Fruit fly (Drosophila melanogaster) whole organism, wandering third instar larva: ENCODE results near the gene Tmx3.

Experiments
- Dif ChIP-seq: fragments of 200-275, 200-300 bp; sonication (Bioruptor generic); optimal IDR thresholded peaks from 2 replicates; lab custom pipeline; 2018; ENCODE audit warnings: missing biosample characterization, missing genetic modification characterization; ENCODE audit not compliant: partially characterized antibody
- GATAd ChIP-seq: sonication (Bioruptor generic); optimal IDR thresholded peaks from 2 replicates; lab custom pipeline; 2016; ENCODE audit warnings: missing biosample characterization, missing genetic modification characterization
- Hr78 ChIP-seq: fragments of >200 bp; optimal IDR thresholded peaks from 2 replicates; lab custom pipeline; 2017; ENCODE audit warnings: missing biosample characterization, missing genetic modification characterization
- Jra ChIP-seq: sonication (Bioruptor generic); optimal IDR thresholded peaks from 2 replicates; lab custom pipeline; 2016; ENCODE audit warnings: missing biosample characterization, missing genetic modification characterization
- OdsH ChIP-seq: fragments of 200-800 bp; sonication (Bioruptor generic); optimal IDR thresholded peaks from 2 replicates; lab custom pipeline; 2016; ENCODE audit warnings: missing biosample characterization, mild to moderate bottlenecking, missing genetic modification characterization
- dl ChIP-seq, 2 experiments: fragments of 175-275, 200-275 bp in 1 of 2; fragments of 200-275 bp in 1 of 2; sonication (Bioruptor generic); optimal IDR thresholded peaks; lab custom pipeline; 2018; ENCODE audit warnings: mild to moderate bottlenecking in 2 of 2, missing biosample characterization in 2 of 2, missing genetic modification characterization in 2 of 2, moderate library complexity in 2 of 2; ENCODE audit not compliant: partially characterized antibody in 2 of 2, insufficient read depth in 1 of 2
- ey ChIP-seq: fragments of 200-800 bp; sonication (Bioruptor generic); optimal IDR thresholded peaks from 2 replicates; lab custom pipeline; 2016; ENCODE audit warnings: missing biosample characterization, missing genetic modification characterization
- fru ChIP-seq: fragments of 200-800 bp; sonication (Bioruptor generic); optimal IDR thresholded peaks from 3 replicates; lab custom pipeline; 2016; ENCODE audit warnings: missing biosample characterization, mild to moderate bottlenecking, missing genetic modification characterization
- pan ChIP-seq: fragments of >200 bp; optimal IDR thresholded peaks from 2 replicates; lab custom pipeline; 2017
- psq ChIP-seq: fragments of 200-800 bp; sonication (Bioruptor generic); optimal IDR thresholded peaks from 3 replicates; lab custom pipeline; 2017; ENCODE audit warnings: missing biosample characterization, mild to moderate bottlenecking, missing genetic modification characterization, moderate library complexity
- tai ChIP-seq: sonication (Bioruptor generic); optimal IDR thresholded peaks from 2 replicates; lab custom pipeline; 2016; ENCODE audit warnings: missing biosample characterization, missing genetic modification characterization

DNA sequence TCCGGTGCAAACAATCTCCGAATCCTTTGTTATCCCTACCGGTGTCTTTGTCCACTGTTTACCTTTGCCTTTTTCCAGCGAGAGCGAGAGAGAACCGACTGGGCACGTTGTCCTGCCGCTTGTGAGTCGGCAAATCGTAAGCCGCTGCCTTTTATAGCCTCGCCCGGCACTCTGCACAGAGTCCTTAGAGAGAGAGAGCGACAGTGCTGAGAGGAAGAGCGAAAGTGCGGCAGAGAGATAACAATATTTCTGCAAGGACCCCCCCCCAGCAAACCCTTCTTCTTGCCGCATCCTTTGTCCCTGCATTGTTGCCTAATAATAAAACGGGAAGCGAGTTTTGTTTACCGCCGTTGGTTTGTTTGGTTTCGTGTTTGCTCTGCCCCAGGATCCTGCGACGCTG, 23.4 kb downstream of the Tmx3 start, which contains the start of gene CG13055:
- TF ChIP-seq GATAd (GFP tag; lab: Kevin White, UChicago) (no peak), pan (lab: Kevin White, UChicago) (no peak), psq (GFP tag; lab: Kevin White, UChicago) (no peak), Jra (GFP tag; lab: Kevin White, UChicago) (no peak), fru (GFP tag; lab: Kevin White, UChicago) (no peak), Hr78 (GFP tag; lab: Kevin White, UChicago) (no peak), dl (GFP tag; optimal IDR thresholded peaks at IDR 0.05; lab: Kevin White, UChicago; ENCODE audit: insufficient read depth in 1 of 2, partially characterized antibody in 2 of 2) (no peak), OdsH (no peak), ey (no peak), Dif (GFP tag; lab: Kevin White, UChicago) (no peak), tai (no peak)
